Fruit fly (Drosophila melanogaster): ENCODE results near the gene Dfd.

The Dfd gene

DNA sequence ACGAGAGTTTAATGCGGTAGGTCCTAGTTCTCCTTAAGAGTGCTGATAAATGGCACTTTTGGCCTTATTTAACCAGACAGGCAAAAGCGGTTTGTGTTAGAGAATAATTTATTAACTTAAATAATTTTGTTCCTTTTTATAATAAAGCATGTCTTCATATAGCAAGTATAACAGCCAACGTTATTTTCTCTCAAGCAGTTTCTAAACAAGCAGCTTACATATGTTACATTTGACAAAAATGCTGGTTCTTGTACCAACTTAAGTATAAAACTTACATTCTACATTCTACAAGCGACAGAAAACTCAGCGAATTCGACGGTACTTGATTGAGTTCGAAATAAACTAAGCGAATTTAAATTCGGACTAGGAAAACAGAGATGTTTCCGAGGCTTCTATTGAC is 11.6 kb upstream of the Dfd start:
- no peak for TF ChIP-seq psq (GFP tag; optimal IDR thresholded peaks at IDR 0.05)
- TF ChIP-seq Myc (optimal IDR thresholded peaks at IDR 0.05) = peak; percentile 74

dm6 chr3R:6801153-6801552 is 9.5 kb downstream of the Dfd start:
- TF ChIP-seq tai (GFP tag; optimal IDR thresholded peaks at IDR 0.05) (no peak), Dfd (GFP tag; optimal IDR thresholded peaks at IDR 0.05) (peak; percentile 91), h (GFP tag; optimal IDR thresholded peaks at IDR 0.05) (no peak), sv (GFP tag; optimal IDR thresholded peaks at IDR 0.05) (no peak)

dm6 chr3R:6804695-6805300 is 13.2 kb downstream of the Dfd start:
- TF ChIP-seq CG9705 (GFP tag; optimal IDR thresholded peaks at IDR 0.05) (no peak), br (GFP tag; optimal IDR thresholded peaks at IDR 0.05) (no peak), psq (GFP tag; optimal IDR thresholded peaks at IDR 0.05) (no peak), HLH106 (tag; optimal IDR thresholded peaks at IDR 0.05) (no peak), tai (GFP tag; optimal IDR thresholded peaks at IDR 0.05) (no peak), fru (GFP tag; optimal IDR thresholded peaks at IDR 0.05) (no peak), brk (GFP tag; optimal IDR thresholded peaks at IDR 0.05) (no peak), Dfd (GFP tag; optimal IDR thresholded peaks at IDR 0.05) (no peak), Vsx2 (GFP tag; optimal IDR thresholded peaks at IDR 0.05; ENCODE audit: partially characterized antibody) (no peak), GATAd (GFP tag; optimal IDR thresholded peaks at IDR 0.05) (no peak), foxo (GFP tag; optimal IDR thresholded peaks at IDR 0.05) (no peak), CrebA (GFP tag; optimal IDR thresholded peaks at IDR 0.05; ENCODE audit: borderline replicate concordance) (no peak)

DNA sequence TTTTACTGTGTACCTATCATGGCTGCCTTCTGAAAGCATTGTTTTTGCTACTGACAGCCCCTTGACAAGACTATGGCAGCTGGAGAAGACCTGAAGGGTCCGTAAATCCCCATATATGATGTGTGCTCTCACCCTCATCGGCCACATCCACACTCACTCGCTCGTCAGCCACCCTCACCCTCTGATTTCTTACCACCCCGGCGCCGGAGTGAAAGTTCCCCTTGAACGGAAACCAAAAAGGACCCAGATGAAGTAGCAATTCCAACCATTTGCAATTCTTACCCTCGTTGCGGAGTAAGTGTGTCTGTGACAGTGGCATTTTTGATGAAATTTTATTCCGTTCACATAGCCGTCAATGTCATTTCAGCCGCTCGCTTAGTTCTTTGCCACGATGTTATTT is 14.3 kb downstream of the Dfd start:
- no peak for TF ChIP-seq h (GFP tag; optimal IDR thresholded peaks at IDR 0.05)
- no peak for TF ChIP-seq fru (GFP tag; optimal IDR thresholded peaks at IDR 0.05)
- TF ChIP-seq Vsx2 (GFP tag; optimal IDR thresholded peaks at IDR 0.05; ENCODE audit: partially characterized antibody) = no peak
- TF ChIP-seq dsf (GFP tag; optimal IDR thresholded peaks at IDR 0.05; ENCODE audit: borderline replicate concordance) = no peak
- TF ChIP-seq Myc (optimal IDR thresholded peaks at IDR 0.05) = no peak
- no peak for TF ChIP-seq ey (GFP tag; optimal IDR thresholded peaks at IDR 0.05)
- TF ChIP-seq dl (GFP tag; optimal IDR thresholded peaks at IDR 0.05; ENCODE audit: insufficient read depth in 1 of 2, partially characterized antibody in 2 of 2) = no peak
- no peak for TF ChIP-seq Mio (GFP tag; optimal IDR thresholded peaks at IDR 0.05)
- TF ChIP-seq CrebA (GFP tag; optimal IDR thresholded peaks at IDR 0.05; ENCODE audit: borderline replicate concordance) = no peak
- TF ChIP-seq N (GFP tag; optimal IDR thresholded peaks at IDR 0.05) = no peak
- TF ChIP-seq CG9705 (GFP tag; optimal IDR thresholded peaks at IDR 0.05) = no peak
- TF ChIP-seq Hr83 (GFP tag; optimal IDR thresholded peaks at IDR 0.05; ENCODE audit: poor library complexity, severe bottlenecking) = no peak
- TF ChIP-seq jim (GFP tag; optimal IDR thresholded peaks at IDR 0.05) = no peak
- TF ChIP-seq Hnf4 (GFP tag; optimal IDR thresholded peaks at IDR 0.05) = no peak
- no peak for TF ChIP-seq Sp1 (GFP tag; optimal IDR thresholded peaks at IDR 0.05)
- TF ChIP-seq HLH106 (tag; optimal IDR thresholded peaks at IDR 0.05) = no peak
- no peak for TF ChIP-seq brk (GFP tag; optimal IDR thresholded peaks at IDR 0.05)
- no peak for TF ChIP-seq Rel (GFP tag; optimal IDR thresholded peaks at IDR 0.05)
- no peak for TF ChIP-seq Rel (tag; optimal IDR thresholded peaks at IDR 0.05)
- TF ChIP-seq lola (GFP tag; optimal IDR thresholded peaks at IDR 0.05) = no peak
- no peak for TF ChIP-seq CG32264 (GFP tag; optimal IDR thresholded peaks at IDR 0.05)

- TF ChIP-seq tai (GFP tag; optimal IDR thresholded peaks at IDR 0.05) = peak; percentile 19
- no peak for TF ChIP-seq usp (GFP tag; optimal IDR thresholded peaks at IDR 0.05)
- TF ChIP-seq Myc (optimal IDR thresholded peaks at IDR 0.05) = peak; percentile 52
Observed at dm6 chr3R:6806654-6807053, 15.0 kb downstream of the Dfd start.

DNA sequence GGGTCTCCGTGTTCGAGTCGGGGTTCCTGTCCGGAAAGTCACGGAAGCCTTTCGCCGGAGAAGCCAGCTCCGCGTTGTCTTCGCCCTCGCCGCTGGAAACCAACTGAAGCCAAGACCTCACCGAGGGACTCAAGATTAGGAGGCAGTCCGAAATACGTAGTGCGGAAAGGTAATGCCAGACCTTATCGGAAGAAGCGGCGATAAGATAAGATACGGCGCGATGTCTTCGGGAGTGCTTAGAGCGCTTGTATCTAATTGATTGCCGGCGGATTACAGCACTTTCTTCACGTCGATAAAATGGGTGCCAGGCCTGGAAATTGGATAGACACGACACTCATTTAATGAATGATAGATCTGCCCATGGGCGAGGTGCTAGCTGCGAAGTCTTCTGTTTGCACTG is 18.2 kb downstream of the Dfd start:
- TF ChIP-seq Hr78 (GFP tag; optimal IDR thresholded peaks at IDR 0.05) = no peak

Measured in whole organism, wandering third instar larva.